Fruit fly (Drosophila melanogaster) whole organism, pupa: ENCODE data around the gene vn.

Experiments used
- CG10348 ChIP-seq: fragments of 200-800 bp; sonication (Bioruptor generic); IDR thresholded peaks from 2 replicates; pipeline ENCODE4 v1.3.6; 2022; ENCODE audit warnings: missing biosample characterization, missing genetic modification characterization
- Pif1A ChIP-seq: fragments of 200-800 bp; sonication (Bioruptor generic); optimal IDR thresholded peaks from 3 replicates; lab custom pipeline; 2016; ENCODE audit warnings: missing biosample characterization, missing genetic modification characterization

DNA sequence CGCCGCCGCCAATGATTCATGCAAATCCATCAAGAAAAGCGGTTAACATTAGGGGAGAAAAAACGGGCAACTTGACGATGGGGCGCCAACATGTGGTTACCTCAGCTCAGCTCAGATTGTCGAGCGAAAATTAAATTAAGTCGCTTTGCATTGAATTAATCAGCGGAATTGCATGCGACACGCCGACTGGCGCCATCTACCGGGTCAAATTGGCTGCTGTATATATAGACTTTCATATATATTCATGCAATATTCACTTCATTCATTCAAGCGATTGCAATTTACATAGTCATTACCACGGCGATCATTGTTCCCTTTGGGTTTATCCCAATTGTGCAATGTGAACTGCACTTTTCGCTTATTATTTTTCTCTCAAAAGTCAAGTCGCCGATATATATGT is 24.7 kb downstream of the vn start:
- TF ChIP-seq CG10348 (GFP tag; lab: Robert Waterston, UW), result no peak
- TF ChIP-seq Pif1A (GFP tag; lab: Kevin White, UChicago), result no peak
